Fruit fly (Drosophila melanogaster): ENCODE data around the gene CG10472.

DNA sequence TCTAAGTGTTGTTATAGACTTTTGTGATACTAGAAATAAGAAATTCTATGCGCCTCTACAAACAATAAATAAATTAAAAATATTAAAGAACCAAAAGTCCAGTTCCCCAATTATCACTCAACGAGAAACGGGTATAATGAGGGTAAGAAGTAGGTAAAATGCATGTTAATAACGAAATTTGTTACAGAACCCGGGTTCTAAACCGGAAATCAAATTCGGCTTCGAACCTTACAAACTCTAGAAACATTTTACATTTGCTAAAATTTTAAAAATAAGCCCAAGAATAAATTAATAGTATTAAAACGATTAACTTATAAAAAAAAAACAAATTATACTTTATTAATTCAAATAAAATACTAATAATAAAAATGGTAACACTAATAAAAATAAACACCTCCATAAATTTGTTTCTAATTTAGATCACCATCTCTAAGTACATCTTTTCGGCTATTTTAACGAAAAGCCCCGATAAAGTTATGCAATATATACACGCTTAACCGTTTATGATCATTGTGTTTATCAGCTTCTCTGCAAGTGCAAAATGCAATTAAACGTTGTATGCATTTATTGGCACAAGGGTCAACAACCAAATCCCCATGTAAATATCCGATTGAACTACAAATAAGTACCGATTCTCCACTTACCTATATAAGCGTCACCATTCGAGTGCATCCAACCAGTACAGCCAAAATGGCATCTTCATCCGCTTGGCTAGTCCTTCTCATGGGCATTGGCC is 8.9 kb upstream of the CG10472 start, which contains the start of gene CG6602:
- TF ChIP-seq CTCF (optimal IDR thresholded peaks at IDR 0.05) (peak in 1 of 2 experiments; percentile 54), CG8478 (optimal IDR thresholded peaks at IDR 0.05) (no peak)

Measured in S2 (cell line).